Worm (Caenorhabditis elegans) whole organism, L1 larva: Measurements from ENCODE around the gene zipt-2.3.

Source experiments
- Y116A8C.19 ChIP-seq: sonication (generic microtip); optimal IDR thresholded peaks from 2 replicates; lab custom pipeline; 2016; ENCODE audit warnings: missing compliant biosample characterization, missing genetic modification characterization, borderline replicate concordance
- alr-1 ChIP-seq: fragments of 200-800 bp; sonication (Bioruptor generic); optimal IDR thresholded peaks from 2 replicates; lab custom pipeline; 2018; ENCODE audit warnings: borderline replicate concordance, mild to moderate bottlenecking, missing genetic modification characterization, missing compliant biosample characterization
- aly-2 ChIP-seq: fragments of 150-350 bp; optimal IDR thresholded peaks from 2 replicates; lab custom pipeline; 2014; ENCODE audit warnings: missing biosample characterization, missing genetic modification characterization
- blmp-1 ChIP-seq: fragments of 150-350 bp; optimal IDR thresholded peaks from 2 replicates; lab custom pipeline; 2014; ENCODE audit warnings: missing biosample characterization, missing genetic modification characterization
- ceh-63 ChIP-seq: fragments of 200-800 bp; sonication (Bioruptor generic); optimal IDR thresholded peaks from 2 replicates; lab custom pipeline; 2018; ENCODE audit warnings: mild to moderate bottlenecking, missing genetic modification characterization, missing compliant biosample characterization
- ceh-88 ChIP-seq: fragments of 200-800 bp; sonication (Bioruptor generic); IDR thresholded peaks from 2 replicates; pipeline ENCODE4 v1.3.6; 2022; ENCODE audit warnings: missing genetic modification characterization, missing compliant biosample characterization
- ces-1 ChIP-seq: fragments of 150-350 bp; optimal IDR thresholded peaks from 2 replicates; lab custom pipeline; 2014; ENCODE audit warnings: missing biosample characterization, missing genetic modification reagents, missing genetic modification characterization
- dsc-1 ChIP-seq: sonication (generic microtip); optimal IDR thresholded peaks from 2 replicates; lab custom pipeline; 2016; ENCODE audit warnings: mild to moderate bottlenecking, missing genetic modification characterization, missing compliant biosample characterization
- efl-1 ChIP-seq, 4 experiments: fragments of 150-350 bp; optimal IDR thresholded peaks in 3 of 4; peaks in 1 of 4; 1 replicate in 1 of 4; 2 replicates in 3 of 4; lab custom pipeline; 2014; ENCODE audit warnings: missing biosample characterization in 2 of 4, missing genetic modification characterization in 2 of 4, missing genetic modification reagents in 2 of 4
- egl-13 ChIP-seq: sonication (generic microtip); optimal IDR thresholded peaks from 2 replicates; lab custom pipeline; 2016; ENCODE audit warnings: missing genotype, missing genetic modification reagents, missing genetic modification characterization, missing compliant biosample characterization
- elt-2 ChIP-seq: sonication (generic microtip); optimal IDR thresholded peaks from 2 replicates; lab custom pipeline; 2016; ENCODE audit warnings: missing genetic modification characterization, mild to moderate bottlenecking, inconsistent platforms, missing compliant biosample characterization, missing genetic modification reagents
- fkh-10 ChIP-seq: sonication (generic microtip); optimal IDR thresholded peaks from 2 replicates; lab custom pipeline; 2017; ENCODE audit warnings: missing biosample characterization, missing genetic modification reagents, missing genetic modification characterization
- fkh-4 ChIP-seq: sonication (generic microtip); optimal IDR thresholded peaks from 2 replicates; lab custom pipeline; 2016; ENCODE audit warnings: missing compliant biosample characterization, missing genetic modification characterization, borderline replicate concordance
- fos-1 ChIP-seq: fragments of 150-350 bp; optimal IDR thresholded peaks from 2 replicates; lab custom pipeline; 2014; ENCODE audit warnings: missing biosample characterization, missing genetic modification characterization
- grh-1 ChIP-seq: fragments of 200-800 bp; sonication (Bioruptor generic); IDR thresholded peaks from 2 replicates; pipeline ENCODE4 v1.3.6; 2022; ENCODE audit warnings: missing genetic modification reagents, missing genetic modification characterization, missing compliant biosample characterization
- hlh-4 ChIP-seq: sonication (generic microtip); optimal IDR thresholded peaks from 2 replicates; lab custom pipeline; 2016; ENCODE audit warnings: mild to moderate bottlenecking, missing genetic modification characterization, missing compliant biosample characterization
- lin-14 ChIP-seq: fragments of 200-800 bp; sonication (Bioruptor generic); optimal IDR thresholded peaks from 2 replicates; lab custom pipeline; 2018; ENCODE audit warnings: mild to moderate bottlenecking, missing genetic modification characterization, moderate library complexity, missing compliant biosample characterization
- lin-35 ChIP-seq, 2 experiments: fragments of 150-350 bp; optimal IDR thresholded peaks; 2 replicates each; lab custom pipeline; 2014; ENCODE audit warnings: missing biosample characterization in 2 of 2, missing genetic modification characterization in 2 of 2, missing genetic modification reagents in 2 of 2
- lin-39 ChIP-seq: fragments of 150-350 bp; optimal IDR thresholded peaks from 2 replicates; lab custom pipeline; 2014; ENCODE audit warnings: missing biosample characterization, missing genetic modification reagents, missing genetic modification characterization
- lir-3 ChIP-seq: sonication (generic microtip); optimal IDR thresholded peaks from 2 replicates; lab custom pipeline; 2016; ENCODE audit warnings: mild to moderate bottlenecking, missing genetic modification characterization, moderate library complexity, missing compliant biosample characterization; ENCODE audit not compliant: poor library complexity
- lsy-2 ChIP-seq, 2 experiments: fragments of 150-350 bp; optimal IDR thresholded peaks; 2 replicates each; lab custom pipeline; 2014; ENCODE audit warnings: missing biosample characterization in 2 of 2, missing genetic modification characterization in 2 of 2
- mab-9 ChIP-seq: fragments of 200-800 bp; sonication (Bioruptor generic); IDR thresholded peaks from 2 replicates; pipeline ENCODE4 v1.3.6; 2022; ENCODE audit warnings: missing genetic modification reagents, missing genetic modification characterization, missing compliant biosample characterization
- nhr-11 ChIP-seq: fragments of 150-350 bp; optimal IDR thresholded peaks from 2 replicates; lab custom pipeline; 2014; ENCODE audit warnings: missing biosample characterization, missing genetic modification characterization
- nhr-12 ChIP-seq: sonication (generic microtip); optimal IDR thresholded peaks from 2 replicates; lab custom pipeline; 2017; ENCODE audit warnings: missing biosample characterization, missing genetic modification characterization
- nhr-20 ChIP-seq: sonication (generic microtip); optimal IDR thresholded peaks from 2 replicates; lab custom pipeline; 2016; ENCODE audit warnings: mild to moderate bottlenecking, missing genetic modification characterization, missing compliant biosample characterization
- nhr-71 ChIP-seq: sonication (generic microtip); optimal IDR thresholded peaks from 2 replicates; lab custom pipeline; 2016; ENCODE audit warnings: mild to moderate bottlenecking, missing genetic modification characterization, moderate library complexity, missing compliant biosample characterization
- nhr-77 ChIP-seq: fragments of 150-350 bp; optimal IDR thresholded peaks from 2 replicates; lab custom pipeline; 2014; ENCODE audit warnings: missing biosample characterization, missing genetic modification characterization
- nhr-85 ChIP-seq: sonication (generic microtip); peaks from one replicate; lab custom pipeline; 2016; ENCODE audit warnings: missing genetic modification characterization, inconsistent platforms, missing compliant biosample characterization
- rnt-1 ChIP-seq: sonication (generic microtip); optimal IDR thresholded peaks from 2 replicates; lab custom pipeline; 2016; ENCODE audit warnings: mild to moderate bottlenecking, missing genetic modification characterization, moderate library complexity, missing compliant biosample characterization
- skn-1 ChIP-seq: fragments of 150-350 bp; optimal IDR thresholded peaks from 2 replicates; lab custom pipeline; 2014; ENCODE audit warnings: missing biosample characterization, missing genetic modification characterization
- sptf-1 ChIP-seq: fragments of 150-350 bp; optimal IDR thresholded peaks from 2 replicates; lab custom pipeline; 2014; ENCODE audit warnings: missing biosample characterization, missing genetic modification characterization
- tbx-2 ChIP-seq: sonication (generic microtip); optimal IDR thresholded peaks from 2 replicates; lab custom pipeline; 2016; ENCODE audit warnings: missing genetic modification characterization, missing compliant biosample characterization
- vab-15 ChIP-seq: sonication (generic microtip); optimal IDR thresholded peaks from 2 replicates; lab custom pipeline; 2017; ENCODE audit warnings: missing genotype, mild to moderate bottlenecking, missing genetic modification characterization, missing compliant biosample characterization
- ztf-4 ChIP-seq: fragments of 150-350 bp; optimal IDR thresholded peaks from 2 replicates; lab custom pipeline; 2014; ENCODE audit warnings: missing biosample characterization, missing genetic modification characterization

The zipt-2.3 gene

ce11 chrII:13715733-13716132 is at the start of gene zipt-2.3:
zipt-2.3 (minus strand) TSS chrII:13715879.
- TF ChIP-seq elt-2 (tag; lab: Kevin White, UChicago), result peak; percentile 56
- no peak for TF ChIP-seq aly-2

- no peak for TF ChIP-seq lir-3
- TF ChIP-seq hlh-4 (tag; lab: Kevin White, UChicago), result no peak
- no peak for TF ChIP-seq nhr-20 (tag; lab: Kevin White, UChicago)
- no peak for TF ChIP-seq lin-35 (GFP tag; optimal IDR thresholded peaks at IDR 0.05; lab: Kevin White, UChicago)
- no peak for TF ChIP-seq lin-14 (GFP tag; lab: Kevin White, UChicago)
- no peak for TF ChIP-seq Y116A8C.19 (tag; lab: Kevin White, UChicago)
- TF ChIP-seq egl-13 (tag; lab: Kevin White, UChicago), result no peak
Measured at ce11 chrII:13763009-13763468, 47.4 kb upstream of the zipt-2.3 start, which contains the start of gene arrd-11. arrd-11 (plus strand) TSS chrII:13763418.

DNA sequence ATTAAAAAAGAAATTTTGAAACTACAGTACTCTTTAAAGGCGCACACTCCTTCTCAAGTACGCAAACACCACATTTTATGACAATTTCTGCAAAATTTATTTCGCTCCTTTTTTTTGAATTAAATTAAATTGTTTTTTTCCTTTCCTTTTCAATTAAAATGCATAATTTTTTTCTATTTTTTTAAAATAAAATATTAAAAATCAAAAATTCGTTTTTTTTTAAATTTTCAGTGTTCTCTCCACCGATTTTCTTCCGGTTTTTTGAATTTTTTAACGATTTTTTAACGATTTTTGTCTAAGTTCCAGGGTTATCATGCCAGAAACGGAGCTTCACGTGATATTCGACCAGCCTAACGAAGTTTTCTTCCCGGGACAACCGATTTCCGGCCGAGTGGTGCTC is 42.4 kb upstream of the zipt-2.3 start, which contains the start of gene arrd-13:
TSS of gene arrd-13 (plus strand) at position 301 of the 400 bp plus-strand sequence.
- TF ChIP-seq ceh-88 (GFP tag; lab: Robert Waterston, UW) (no peak), vab-15 (tag; lab: Kevin White, UChicago) (no peak), grh-1 (GFP tag; lab: Robert Waterston, UW) (no peak), nhr-12 (tag; lab: Kevin White, UChicago) (no peak), mab-9 (no peak), fkh-4 (no peak), fos-1 (no peak), rnt-1 (no peak), lin-39 (no peak), sptf-1 (tag; lab: Kevin White, UChicago) (no peak), fkh-10 (GFP tag; lab: Kevin White, UChicago) (no peak), efl-1 (optimal IDR thresholded peaks at IDR 0.05; lab: Kevin White, UChicago) (no peak), efl-1 (GFP tag; optimal IDR thresholded peaks at IDR 0.05 in 1 of 2; lab: Kevin White, UChicago) (no peak), nhr-11 (tag; lab: Kevin White, UChicago) (no peak), alr-1 (tag; lab: Kevin White, UChicago) (no peak), dsc-1 (tag; lab: Kevin White, UChicago) (no peak), nhr-20 (tag; lab: Kevin White, UChicago) (no peak)

- TF ChIP-seq lsy-2 (tag; optimal IDR thresholded peaks at IDR 0.05; lab: Kevin White, UChicago) (peak in 1 of 2 experiments; percentile 26), efl-1 (optimal IDR thresholded peaks at IDR 0.05; lab: Kevin White, UChicago) (no peak), efl-1 (GFP tag; optimal IDR thresholded peaks at IDR 0.05 in 1 of 2; lab: Kevin White, UChicago) (peak in 1 of 2 experiments; percentile 82), ces-1 (no peak), rnt-1 (no peak), skn-1 (tag; lab: Kevin White, UChicago) (peak; percentile 6), lin-14 (GFP tag; lab: Kevin White, UChicago) (peak; percentile 75), sptf-1 (tag; lab: Kevin White, UChicago) (no peak), tbx-2 (tag; lab: Kevin White, UChicago) (no peak), ztf-4 (tag; lab: Kevin White, UChicago) (no peak), blmp-1 (tag; lab: Kevin White, UChicago) (peak; percentile 74), nhr-71 (peak; percentile 60), vab-15 (tag; lab: Kevin White, UChicago) (no peak), fkh-4 (no peak), nhr-77 (no peak), nhr-85 (peak; percentile 59)
Measured at ce11 chrII:13756232-13756631, 40.6 kb upstream of the zipt-2.3 start.

DNA sequence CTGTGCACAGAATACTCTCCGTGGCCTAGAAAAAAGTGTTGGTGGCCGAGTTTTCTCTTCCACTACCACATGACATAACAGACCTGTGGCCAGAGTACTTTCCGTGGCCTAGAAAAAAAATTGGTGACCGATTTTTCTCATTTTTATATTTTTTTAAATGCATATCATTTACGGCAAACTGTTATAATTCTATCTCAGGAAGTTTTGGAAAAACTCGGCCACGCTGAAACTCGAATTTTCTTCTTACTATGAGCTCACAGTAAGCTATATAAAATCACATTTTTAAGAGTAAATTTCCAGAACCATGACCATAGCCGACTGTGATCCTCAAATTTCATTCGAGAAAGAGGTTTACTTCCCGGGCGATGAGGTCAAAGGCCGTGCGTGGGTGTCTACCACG is 36.3 kb upstream of the zipt-2.3 start, which contains the start of gene arrd-14:
TSS of gene arrd-14 (plus strand) at position 301 of the 400 bp plus-strand sequence.
- no peak for TF ChIP-seq ceh-63 (GFP tag; lab: Kevin White, UChicago)
